Fruit fly (Drosophila melanogaster): ENCODE measurements around the gene scpr-B.

DNA sequence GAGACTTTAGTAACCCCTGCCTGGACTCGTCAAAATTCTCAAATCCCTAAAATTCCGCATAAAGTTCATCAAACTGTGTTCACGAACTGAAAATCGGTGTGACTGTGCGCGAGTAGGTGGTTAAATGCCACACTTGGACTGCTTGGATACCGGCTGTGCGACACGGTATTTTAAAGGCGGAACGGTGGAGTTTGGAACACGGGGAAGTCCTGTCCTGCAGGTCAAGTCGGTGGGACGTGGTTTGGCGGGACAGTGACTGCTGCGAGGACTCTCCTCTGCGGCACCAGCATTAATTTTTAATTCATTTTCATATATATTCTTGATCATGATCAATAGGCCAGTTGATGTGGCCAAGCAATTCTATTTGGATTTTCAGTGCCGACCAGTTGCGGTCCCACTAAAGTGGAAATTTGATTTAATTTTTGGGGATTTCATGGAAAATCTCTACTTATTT lies 5.8 kb downstream of the scpr-B start, which contains the start of the genes Arfip and CG17721:
- TF ChIP-seq topi (GFP tag; optimal IDR thresholded peaks at IDR 0.05) = no peak
- TF ChIP-seq CG34406 (GFP tag; optimal IDR thresholded peaks at IDR 0.05) = no peak

Measured in whole organism, prepupa.